Worm (Caenorhabditis elegans) whole organism, midembryonic: ENCODE results near the gene F21C10.13.

Experiments used
- T22C8.4 ChIP-seq: fragments of 200-800 bp; sonication (Bioruptor generic); IDR thresholded peaks from 2 replicates; pipeline ENCODE4 v1.3.6; 2022; ENCODE audit warnings: missing genetic modification characterization, missing compliant biosample characterization
- cog-1 ChIP-seq: sonication (generic microtip); optimal IDR thresholded peaks from 2 replicates; lab custom pipeline; 2016; ENCODE audit warnings: missing genetic modification characterization, missing compliant biosample characterization
- flt-1 ChIP-seq: fragments of 200-800 bp; sonication (Bioruptor generic); IDR thresholded peaks from 2 replicates; pipeline ENCODE4 v1.3.6; 2022; ENCODE audit warnings: missing genetic modification characterization, missing compliant biosample characterization

DNA sequence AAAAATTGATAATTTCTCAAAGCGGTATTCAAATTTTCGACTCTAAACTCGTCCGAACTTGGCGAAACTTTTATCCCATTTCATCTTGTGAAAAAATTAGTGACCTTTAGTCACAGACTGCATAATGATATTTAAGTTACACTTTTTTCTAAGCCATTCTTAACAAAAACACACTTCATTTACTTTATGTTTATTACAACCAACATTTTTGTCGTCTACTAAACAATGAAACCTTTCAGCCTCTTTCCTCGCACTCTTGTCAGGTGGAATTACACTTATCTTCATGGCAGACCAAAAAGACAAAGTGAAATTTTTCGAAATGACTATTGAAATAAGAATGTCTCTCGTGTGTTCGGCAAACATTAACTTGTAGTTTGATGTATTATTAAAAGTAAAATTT lies 41.8 kb downstream of the F21C10.13 start:
- no peak for TF ChIP-seq cog-1 (tag; lab: Kevin White, UChicago)
- TF ChIP-seq flt-1 (GFP tag; lab: Robert Waterston, UW), result no peak
- no peak for TF ChIP-seq T22C8.4 (GFP tag; lab: Robert Waterston, UW)
